Worm (Caenorhabditis elegans) whole organism, L4 larva: ENCODE measurements around the gene ztf-30.
A peak's percentile ranks its signal among the peaks of the same experiment; 100 is the strongest.

Experiments
- D1046.2 ChIP-seq: fragments of 200-800 bp; sonication (Bioruptor generic); IDR thresholded peaks from 2 replicates; pipeline ENCODE4 v1.3.6; 2022; ENCODE audit warnings: missing genetic modification characterization, missing compliant biosample characterization
- F44E2.7 ChIP-seq: fragments of 200-800 bp; sonication (Bioruptor generic); IDR thresholded peaks from 2 replicates; pipeline ENCODE4 v2.1.2; 2022; ENCODE audit warnings: missing genetic modification characterization, missing compliant biosample characterization
- R02D3.7 ChIP-seq: fragments of 150-350 bp; sonication (generic microtip); optimal IDR thresholded peaks from 3 replicates; lab custom pipeline; 2014; ENCODE audit warnings: missing biosample characterization, missing genetic modification characterization
- T20F7.1 ChIP-seq: fragments of 200-800 bp; sonication (Bioruptor generic); optimal IDR thresholded peaks from 2 replicates; lab custom pipeline; 2018; ENCODE audit warnings: mild to moderate bottlenecking, missing genetic modification characterization, missing compliant biosample characterization
- Y48G9A.11 ChIP-seq: fragments of 200-800 bp; sonication (Bioruptor generic); IDR thresholded peaks from 2 replicates; pipeline ENCODE4 v1.3.6; 2022; ENCODE audit warnings: missing genetic modification reagents, missing genetic modification characterization, missing compliant biosample characterization
- Y5F2A.4 ChIP-seq: fragments of 200-800 bp; sonication (Bioruptor generic); optimal IDR thresholded peaks from 2 replicates; lab custom pipeline; 2018; ENCODE audit warnings: mild to moderate bottlenecking, missing genetic modification characterization, missing compliant biosample characterization
- ZK546.5 ChIP-seq, 2 experiments: sonication (generic microtip); optimal IDR thresholded peaks; 2 replicates each; lab custom pipeline; 2017; ENCODE audit warnings: missing biosample characterization in 2 of 2, missing genetic modification characterization in 2 of 2
- ceh-28 ChIP-seq: fragments of 150-350 bp; optimal IDR thresholded peaks from 2 replicates; lab custom pipeline; 2014; ENCODE audit warnings: missing biosample characterization, missing genetic modification reagents, missing genetic modification characterization
- ceh-62 ChIP-seq: sonication (generic microtip); optimal IDR thresholded peaks from 2 replicates; lab custom pipeline; 2017; ENCODE audit warnings: missing biosample characterization, missing genetic modification characterization
- ceh-82 ChIP-seq: sonication (generic microtip); optimal IDR thresholded peaks from 2 replicates; lab custom pipeline; 2017; ENCODE audit warnings: missing biosample characterization, missing genetic modification characterization
- ces-1 ChIP-seq: fragments of 150-350 bp; sonication (generic microtip); optimal IDR thresholded peaks from 4 replicates; lab custom pipeline; 2014; ENCODE audit warnings: missing biosample characterization, missing genetic modification reagents, missing genetic modification characterization
- cey-2 ChIP-seq: sonication (generic microtip); optimal IDR thresholded peaks from 3 replicates; lab custom pipeline; 2017; ENCODE audit warnings: missing genetic modification characterization, mild to moderate bottlenecking, missing compliant biosample characterization, antibody characterized with exemption, borderline replicate concordance; ENCODE audit not compliant: insufficient read depth
- daf-12 ChIP-seq: fragments of 150-350 bp; optimal IDR thresholded peaks from 2 replicates; lab custom pipeline; 2014; ENCODE audit warnings: missing biosample characterization, missing genetic modification reagents, missing genetic modification characterization
- daf-19 ChIP-seq: fragments of 200-800 bp; sonication (Bioruptor generic); conservative IDR thresholded peaks from 2 replicates; pipeline ENCODE4 v1.3.6; 2022; ENCODE audit warnings: missing genetic modification characterization, missing compliant biosample characterization
- dmd-6 ChIP-seq: fragments of 200-800 bp; sonication (Bioruptor generic); IDR thresholded peaks from 2 replicates; pipeline ENCODE4 v1.3.6; 2022; ENCODE audit warnings: missing genetic modification reagents, missing genetic modification characterization, missing compliant biosample characterization
- dmd-8 ChIP-seq: fragments of 200-800 bp; sonication (Bioruptor generic); IDR thresholded peaks from 2 replicates; pipeline ENCODE4 v1.3.6; 2022; ENCODE audit warnings: missing genetic modification characterization, missing compliant biosample characterization
- dmd-9 ChIP-seq: fragments of 200-800 bp; sonication (Bioruptor generic); IDR thresholded peaks from 2 replicates; pipeline ENCODE4 v1.3.6; 2022; ENCODE audit warnings: missing genetic modification reagents, missing genetic modification characterization, missing compliant biosample characterization
- egl-27 ChIP-seq: sonication (generic microtip); optimal IDR thresholded peaks from 3 replicates; lab custom pipeline; 2017; ENCODE audit warnings: missing biosample characterization, missing genetic modification reagents, missing genetic modification characterization
- fos-1 ChIP-seq: fragments of 150-350 bp; optimal IDR thresholded peaks from 2 replicates; lab custom pipeline; 2014; ENCODE audit warnings: missing biosample characterization, missing genetic modification characterization
- hlh-30 ChIP-seq: sonication (generic microtip); optimal IDR thresholded peaks from 2 replicates; lab custom pipeline; 2017; ENCODE audit warnings: antibody characterized with exemption, mild to moderate bottlenecking, missing genetic modification characterization, missing compliant biosample characterization; ENCODE audit not compliant: insufficient read depth
- hmg-1.1 ChIP-seq: fragments of 200-800 bp; sonication (Bioruptor generic); IDR thresholded peaks from 2 replicates; pipeline ENCODE4 v1.3.6; 2022; ENCODE audit warnings: missing genetic modification reagents, missing genetic modification characterization, missing compliant biosample characterization
- lin-1 ChIP-seq: fragments of 200-800 bp; sonication (Bioruptor generic); IDR thresholded peaks from 2 replicates; pipeline ENCODE4 v1.3.6; 2022; ENCODE audit warnings: missing genetic modification reagents, missing genetic modification characterization, missing compliant biosample characterization
- lin-15B ChIP-seq: fragments of 150-350 bp; sonication (generic microtip); optimal IDR thresholded peaks from 3 replicates; lab custom pipeline; 2014; ENCODE audit warnings: missing biosample characterization, missing genetic modification characterization
- lin-38 ChIP-seq: fragments of 200-800 bp; sonication (Bioruptor generic); IDR thresholded peaks from 2 replicates; pipeline ENCODE4 v1.3.6; 2022; ENCODE audit warnings: missing genetic modification reagents, missing genetic modification characterization, missing compliant biosample characterization
- lin-39 ChIP-seq: fragments of 150-350 bp; optimal IDR thresholded peaks from 2 replicates; lab custom pipeline; 2014; ENCODE audit warnings: missing biosample characterization, missing genetic modification reagents, missing genetic modification characterization
- lir-3 ChIP-seq: sonication (generic microtip); optimal IDR thresholded peaks from 2 replicates; lab custom pipeline; 2016; ENCODE audit warnings: mild to moderate bottlenecking, missing genetic modification characterization, missing compliant biosample characterization
- lsy-2 ChIP-seq, 2 experiments: fragments of 150-350 bp in 1 of 2; sonication (generic microtip) in 1 of 2; optimal IDR thresholded peaks; 2 replicates each; lab custom pipeline; 2014 to 2017; ENCODE audit warnings: missing biosample characterization in 2 of 2, missing genetic modification characterization in 2 of 2
- madf-5 ChIP-seq, 2 experiments: fragments of 200-800 bp; sonication (Bioruptor generic); IDR thresholded peaks; 2 replicates each; pipeline ENCODE4 v1.3.6; 2022; ENCODE audit warnings: missing compliant biosample characterization in 2 of 2, missing genetic modification characterization in 2 of 2
- mdl-1 ChIP-seq, 2 experiments: fragments of 150-350 bp in 1 of 2; sonication (generic microtip) in 1 of 2; optimal IDR thresholded peaks; 2 replicates each; lab custom pipeline; 2014 to 2017; ENCODE audit warnings: missing biosample characterization in 2 of 2, missing genetic modification characterization in 2 of 2
- mes-2 ChIP-seq: sonication (generic microtip); optimal IDR thresholded peaks from 2 replicates; lab custom pipeline; 2016; ENCODE audit warnings: missing genotype, mild to moderate bottlenecking, missing genetic modification characterization, missing compliant biosample characterization; ENCODE audit not compliant: poor library complexity, severe bottlenecking
- mxl-2 ChIP-seq: fragments of 200-800 bp; sonication (Bioruptor generic); conservative IDR thresholded peaks from 2 replicates; pipeline ENCODE4 v1.3.6; 2022; ENCODE audit warnings: missing genetic modification reagents, missing genetic modification characterization, missing compliant biosample characterization
- nhr-10 ChIP-seq: fragments of 150-350 bp; optimal IDR thresholded peaks from 2 replicates; lab custom pipeline; 2014; ENCODE audit warnings: missing biosample characterization, missing genetic modification characterization
- nhr-11 ChIP-seq: fragments of 150-350 bp; optimal IDR thresholded peaks from 2 replicates; lab custom pipeline; 2014; ENCODE audit warnings: missing biosample characterization, missing genetic modification characterization
- nhr-25 ChIP-seq: sonication (generic microtip); optimal IDR thresholded peaks from 2 replicates; lab custom pipeline; 2017; ENCODE audit warnings: missing genetic modification characterization, mild to moderate bottlenecking, missing compliant biosample characterization, antibody characterized with exemption, moderate library complexity, borderline replicate concordance; ENCODE audit not compliant: insufficient read depth
- nhr-41 ChIP-seq: fragments of 200-800 bp; sonication (Bioruptor generic); IDR thresholded peaks from 2 replicates; pipeline ENCODE4 v1.3.6; 2022; ENCODE audit warnings: missing genetic modification reagents, missing genetic modification characterization, missing compliant biosample characterization
- nhr-77 ChIP-seq: fragments of 150-350 bp; optimal IDR thresholded peaks from 2 replicates; lab custom pipeline; 2014; ENCODE audit warnings: missing biosample characterization, missing genetic modification characterization
- pha-4 ChIP-seq, 2 experiments: fragments of 150-350 bp in 1 of 2; fragments of 200-800 bp in 1 of 2; sonication (Bioruptor generic) in 1 of 2; IDR thresholded peaks in 1 of 2; optimal IDR thresholded peaks in 1 of 2; 2 replicates each; pipeline versions ENCODE4 v1.3.6 to Lab custom; 2014 to 2022; ENCODE audit warnings: missing genetic modification characterization in 2 of 2, missing genetic modification reagents in 2 of 2, missing biosample characterization in 1 of 2, missing compliant biosample characterization in 1 of 2
- pqm-1 ChIP-seq: sonication (generic microtip); optimal IDR thresholded peaks from 2 replicates; lab custom pipeline; 2017; ENCODE audit warnings: missing biosample characterization, missing genetic modification characterization
- skn-1 ChIP-seq: fragments of 150-350 bp; optimal IDR thresholded peaks from 2 replicates; lab custom pipeline; 2014; ENCODE audit warnings: missing biosample characterization, missing genetic modification characterization
- spr-1 ChIP-seq: sonication (generic microtip); optimal IDR thresholded peaks from 2 replicates; lab custom pipeline; 2016; ENCODE audit warnings: mild to moderate bottlenecking, missing genetic modification characterization, missing compliant biosample characterization
- spr-3 ChIP-seq: fragments of 200-800 bp; sonication (Bioruptor generic); optimal IDR thresholded peaks from 2 replicates; lab custom pipeline; 2018; ENCODE audit warnings: mild to moderate bottlenecking, missing genetic modification characterization, missing compliant biosample characterization
- tag-97 ChIP-seq: fragments of 200-800 bp; sonication (Bioruptor generic); IDR thresholded peaks from 2 replicates; pipeline ENCODE4 v1.3.6; 2022; ENCODE audit warnings: missing genetic modification characterization, missing compliant biosample characterization
- unc-130 ChIP-seq: sonication (generic microtip); optimal IDR thresholded peaks from 2 replicates; lab custom pipeline; 2016; ENCODE audit warnings: missing genetic modification reagents, missing genetic modification characterization, missing compliant biosample characterization
- unc-39 ChIP-seq: sonication (generic microtip); optimal IDR thresholded peaks from 2 replicates; lab custom pipeline; 2017; ENCODE audit warnings: missing biosample characterization, missing genetic modification characterization
- unc-62 ChIP-seq, 3 experiments: fragments of 150-350 bp in 1 of 3; sonication (generic microtip); optimal IDR thresholded peaks in 2 of 3; peaks in 1 of 3; 1 replicate in 1 of 3; 2 replicates in 2 of 3; lab custom pipeline; 2014 to 2017; ENCODE audit warnings: missing biosample characterization in 3 of 3, missing genetic modification characterization in 3 of 3, missing genetic modification reagents in 3 of 3, missing genotype in 1 of 3
- vab-7 ChIP-seq: fragments of 200-800 bp; sonication (Bioruptor generic); IDR thresholded peaks from 2 replicates; pipeline ENCODE4 v1.3.6; 2022; ENCODE audit warnings: missing genetic modification reagents, missing genetic modification characterization, missing compliant biosample characterization
- zfp-2 ChIP-seq: sonication (generic microtip); optimal IDR thresholded peaks from 2 replicates; lab custom pipeline; 2016; ENCODE audit warnings: mild to moderate bottlenecking, missing genetic modification characterization, missing compliant biosample characterization
- zip-11 ChIP-seq: fragments of 200-800 bp; sonication (Bioruptor generic); IDR thresholded peaks from 2 replicates; pipeline ENCODE4 v1.3.6; 2022; ENCODE audit warnings: missing genetic modification characterization, missing compliant biosample characterization
- zip-2 ChIP-seq: fragments of 150-350 bp; optimal IDR thresholded peaks from 2 replicates; lab custom pipeline; 2014; ENCODE audit warnings: missing biosample characterization, missing genetic modification characterization

Gene ztf-30

ce11 chrIII:8639188-8639795, 41.6 kb upstream of the ztf-30 start, which contains the start of gene fip-1 (continued):
- no peak for TF ChIP-seq F44E2.7 (GFP tag; lab: Robert Waterston, UW)
- TF ChIP-seq nhr-25 (tag; lab: Kevin White, UChicago) = no peak
- TF ChIP-seq pqm-1 (tag; lab: Kevin White, UChicago) = no peak
- TF ChIP-seq unc-130 = peak; percentile 33
- TF ChIP-seq zfp-2 (tag; lab: Kevin White, UChicago) = no peak
- no peak for TF ChIP-seq ceh-82 (tag; lab: Kevin White, UChicago)
- TF ChIP-seq lin-15B (tag; lab: Kevin White, UChicago) = no peak
- TF ChIP-seq madf-5 (GFP tag; IDR thresholded peaks at IDR 0.05; lab: Robert Waterston, UW) = peak; percentile 40 to 69; a peak in 1 of 4 replicates
- TF ChIP-seq lsy-2 (tag; optimal IDR thresholded peaks at IDR 0.05; lab: Kevin White, UChicago) = no peak
- no peak for TF ChIP-seq ceh-28 (tag; lab: Kevin White, UChicago)
- no peak for TF ChIP-seq daf-12 (tag; lab: Kevin White, UChicago)
- no peak for TF ChIP-seq nhr-77
- TF ChIP-seq nhr-41 (GFP tag; lab: Robert Waterston, UW) = no peak
- no peak for TF ChIP-seq lin-1
- TF ChIP-seq T20F7.1 = no peak
- peak; percentile 41 for TF ChIP-seq hlh-30 (tag; lab: Kevin White, UChicago)
- no peak for TF ChIP-seq Y5F2A.4 (GFP tag; lab: Kevin White, UChicago)
- TF ChIP-seq mes-2 = peak; percentile 55
- TF ChIP-seq dmd-9 = no peak
- peak; percentile 81 for TF ChIP-seq vab-7
- TF ChIP-seq hmg-1.1 (GFP tag; lab: Robert Waterston, UW) = peak; percentile 41
- no peak for TF ChIP-seq spr-1 (tag; lab: Kevin White, UChicago)
- no peak for TF ChIP-seq ZK546.5 (tag; optimal IDR thresholded peaks at IDR 0.05; lab: Kevin White, UChicago)
- TF ChIP-seq unc-62 (GFP tag; optimal IDR thresholded peaks at IDR 0.05 in 1 of 2; lab: Kevin White, UChicago) = no peak
- TF ChIP-seq unc-62 (tag; optimal IDR thresholded peaks at IDR 0.05; lab: Kevin White, UChicago) = no peak
- TF ChIP-seq fos-1 (tag; lab: Kevin White, UChicago) = no peak
- peak; percentile 5 for TF ChIP-seq lir-3 (tag; lab: Kevin White, UChicago)
- TF ChIP-seq cey-2 (tag; lab: Kevin White, UChicago) = no peak
- no peak for TF ChIP-seq lin-39
- TF ChIP-seq nhr-10 (tag; lab: Kevin White, UChicago) = no peak
- peak; percentile 91 for TF ChIP-seq dmd-8
- TF ChIP-seq Y48G9A.11 (GFP tag; lab: Robert Waterston, UW) = no peak; the same call in none of the 2 replicates
- peak; percentile 80 for TF ChIP-seq pha-4 (GFP tag; IDR thresholded peaks at IDR 0.05; lab: Robert Waterston, UW)
- TF ChIP-seq pha-4 (tag; optimal IDR thresholded peaks at IDR 0.05; lab: Kevin White, UChicago) = no peak
- no peak for TF ChIP-seq spr-3 (GFP tag; lab: Kevin White, UChicago)
- no peak for TF ChIP-seq unc-39 (tag; lab: Kevin White, UChicago)
- no peak for TF ChIP-seq skn-1 (tag; lab: Kevin White, UChicago)
- TF ChIP-seq D1046.2 = 0 out of 2 replicates have a peak, but pooled peaks have one; percentile 70
- TF ChIP-seq egl-27 (tag; lab: Kevin White, UChicago) = no peak
- TF ChIP-seq ceh-62 (tag; lab: Kevin White, UChicago) = no peak
- no peak for TF ChIP-seq mdl-1 (tag; optimal IDR thresholded peaks at IDR 0.05; lab: Kevin White, UChicago)
- TF ChIP-seq ces-1 (GFP tag; lab: Kevin White, UChicago) = no peak
- no peak for TF ChIP-seq tag-97 (GFP tag; lab: Robert Waterston, UW)
- no peak for TF ChIP-seq zip-11 (GFP tag; lab: Robert Waterston, UW)
- TF ChIP-seq zip-2 (tag; lab: Kevin White, UChicago) = no peak
- peak; percentile 23; the same call in 1 of the 2 replicates for TF ChIP-seq dmd-6 (GFP tag; lab: Robert Waterston, UW)
- TF ChIP-seq daf-19 (GFP tag; lab: Robert Waterston, UW) = no peak
- no peak for TF ChIP-seq nhr-11
- TF ChIP-seq mxl-2 (GFP tag; lab: Robert Waterston, UW) = no peak
- TF ChIP-seq lin-38 (GFP tag; lab: Robert Waterston, UW) = peak; percentile 73
- no peak for TF ChIP-seq R02D3.7 (tag; lab: Kevin White, UChicago)
